Fruit fly (Drosophila melanogaster) whole organism, prepupa: ENCODE measurements around the gene CG9168.
A peak's percentile ranks its signal among the peaks of the same experiment; 100 is the strongest.

Source experiments
- Blimp-1 ChIP-seq: fragments of 200-800 bp; sonication (Bioruptor generic); optimal IDR thresholded peaks from 3 replicates; lab custom pipeline; 2017; ENCODE audit warnings: missing biosample characterization, missing genetic modification characterization, mild to moderate bottlenecking, moderate library complexity, missing genetic modification reagents
- CG10631 ChIP-seq: fragments of 200-800 bp; sonication (Bioruptor generic); optimal IDR thresholded peaks from 2 replicates; lab custom pipeline; 2016; ENCODE audit warnings: missing biosample characterization, missing genetic modification characterization
- CG10669 ChIP-seq: fragments of 200-800 bp; sonication (Bioruptor generic); optimal IDR thresholded peaks from 3 replicates; lab custom pipeline; 2018; ENCODE audit warnings: missing biosample characterization, mild to moderate bottlenecking, missing genetic modification characterization, moderate library complexity
- CG11762 ChIP-seq: fragments of 200-800 bp; sonication (Bioruptor generic); optimal IDR thresholded peaks from 3 replicates; lab custom pipeline; 2016; ENCODE audit warnings: missing biosample characterization, missing genetic modification characterization; ENCODE audit not compliant: insufficient read depth
- CG11902 ChIP-seq: fragments of 200-800 bp; sonication (Bioruptor generic); optimal IDR thresholded peaks from 3 replicates; lab custom pipeline; 2016; ENCODE audit warnings: missing biosample characterization, missing genetic modification characterization
- CG15336 ChIP-seq: fragments of 200-800 bp; sonication (Bioruptor generic); IDR thresholded peaks from 2 replicates; pipeline ENCODE4 v1.3.6; 2022; ENCODE audit warnings: missing biosample characterization, missing genetic modification characterization
- CG1621 ChIP-seq: fragments of 200-800 bp; sonication (Bioruptor generic); optimal IDR thresholded peaks from 3 replicates; lab custom pipeline; 2018; ENCODE audit warnings: missing biosample characterization, mild to moderate bottlenecking, missing genetic modification characterization
- CG16779 ChIP-seq: fragments of 200-800 bp; sonication (Bioruptor generic); optimal IDR thresholded peaks from 3 replicates; lab custom pipeline; 2017; ENCODE audit warnings: missing biosample characterization, mild to moderate bottlenecking, missing genetic modification characterization
- CG34406 ChIP-seq: fragments of 200-800 bp; sonication (Bioruptor generic); optimal IDR thresholded peaks from 3 replicates; lab custom pipeline; 2016; ENCODE audit warnings: missing biosample characterization, missing genetic modification characterization
- CG3919 ChIP-seq: fragments of 200-800 bp; sonication (Bioruptor generic); optimal IDR thresholded peaks from 3 replicates; lab custom pipeline; 2016; ENCODE audit warnings: missing biosample characterization, missing genetic modification characterization
- CG4318 ChIP-seq: fragments of 200-800 bp; sonication (Bioruptor generic); optimal IDR thresholded peaks from 3 replicates; lab custom pipeline; 2017; ENCODE audit warnings: missing biosample characterization, mild to moderate bottlenecking, missing genetic modification characterization
- CG6163 ChIP-seq: fragments of 200-800 bp; sonication (Bioruptor generic); IDR thresholded peaks from 3 replicates; pipeline ENCODE4 v1.3.6; 2022; ENCODE audit warnings: missing biosample characterization, missing genetic modification characterization
- CG6792 ChIP-seq: fragments of 200-800 bp; sonication (Bioruptor generic); optimal IDR thresholded peaks from 3 replicates; lab custom pipeline; 2016; ENCODE audit warnings: missing biosample characterization, missing genetic modification characterization
- CG6808 ChIP-seq: fragments of 200-800 bp; sonication (Bioruptor generic); optimal IDR thresholded peaks from 3 replicates; lab custom pipeline; 2017; ENCODE audit warnings: missing biosample characterization, missing genetic modification characterization, mild to moderate bottlenecking, moderate library complexity, missing genetic modification reagents
- CG7368 ChIP-seq: fragments of 200-800 bp; sonication (Bioruptor generic); optimal IDR thresholded peaks from 3 replicates; lab custom pipeline; 2016; ENCODE audit warnings: missing biosample characterization, missing genetic modification characterization
- CG8319 ChIP-seq: fragments of 200-800 bp; sonication (Bioruptor generic); optimal IDR thresholded peaks from 3 replicates; lab custom pipeline; 2016; ENCODE audit warnings: missing biosample characterization, missing genetic modification characterization
- CG8632 ChIP-seq: fragments of 200-800 bp; sonication (Bioruptor generic); optimal IDR thresholded peaks from 3 replicates; lab custom pipeline; 2016; ENCODE audit warnings: missing biosample characterization, missing genetic modification characterization
- Eip75B ChIP-seq: fragments of 200-800 bp; sonication (Bioruptor generic); optimal IDR thresholded peaks from 3 replicates; lab custom pipeline; 2016; ENCODE audit warnings: missing biosample characterization, missing genetic modification characterization
- Eip78C ChIP-seq: fragments of 200-800 bp; sonication (Bioruptor generic); peaks from one replicate; lab custom pipeline; 2016; ENCODE audit warnings: missing biosample characterization, missing genetic modification characterization
- Ets21C ChIP-seq: fragments of 200-800 bp; sonication (Bioruptor generic); optimal IDR thresholded peaks from 3 replicates; lab custom pipeline; 2016; ENCODE audit warnings: missing biosample characterization, missing genetic modification characterization
- Ets96B ChIP-seq: fragments of 200-800 bp; optimal IDR thresholded peaks from 2 replicates; lab custom pipeline; 2019; ENCODE audit warnings: missing biosample characterization, mild to moderate bottlenecking, missing genetic modification characterization, moderate library complexity
- Gug ChIP-seq: fragments of 200-800 bp; sonication (Bioruptor generic); IDR thresholded peaks from 2 replicates; pipeline ENCODE4 v1.3.6; 2022; ENCODE audit warnings: missing biosample characterization, missing genetic modification characterization
- OdsH ChIP-seq: fragments of 200-800 bp; sonication (Bioruptor generic); optimal IDR thresholded peaks from 3 replicates; lab custom pipeline; 2016; ENCODE audit warnings: missing biosample characterization, missing genetic modification characterization
- Sox15 ChIP-seq: fragments of 200-800 bp; sonication (Bioruptor generic); optimal IDR thresholded peaks from 3 replicates; lab custom pipeline; 2016; ENCODE audit warnings: missing biosample characterization, missing genetic modification characterization
- achi ChIP-seq: fragments of 200-800 bp; sonication (Bioruptor generic); optimal IDR thresholded peaks from 3 replicates; lab custom pipeline; 2016; ENCODE audit warnings: missing biosample characterization, missing genetic modification characterization
- cyc ChIP-seq: fragments of 200-800 bp; sonication (Bioruptor generic); optimal IDR thresholded peaks from 3 replicates; lab custom pipeline; 2016; ENCODE audit warnings: missing biosample characterization, missing genetic modification characterization
- dac ChIP-seq: fragments of 200-800 bp; sonication (Bioruptor generic); optimal IDR thresholded peaks from 2 replicates; lab custom pipeline; 2017; ENCODE audit warnings: missing biosample characterization, mild to moderate bottlenecking, missing genetic modification characterization
- dsx ChIP-seq: fragments of 200-800 bp; optimal IDR thresholded peaks from 3 replicates; lab custom pipeline; 2019; ENCODE audit warnings: missing biosample characterization, mild to moderate bottlenecking, missing genetic modification characterization, moderate library complexity; ENCODE audit not compliant: poor library complexity, severe bottlenecking
- fd59A ChIP-seq: fragments of 200-800 bp; sonication (Bioruptor generic); optimal IDR thresholded peaks from 2 replicates; lab custom pipeline; 2017; ENCODE audit warnings: missing biosample characterization, mild to moderate bottlenecking, missing genetic modification characterization, missing genetic modification reagents
- fkh ChIP-seq: fragments of 200-800 bp; sonication (Bioruptor generic); optimal IDR thresholded peaks from 3 replicates; lab custom pipeline; 2017; ENCODE audit warnings: missing biosample characterization, mild to moderate bottlenecking, missing genetic modification characterization, moderate library complexity
- lz ChIP-seq: fragments of 200-800 bp; sonication (Bioruptor generic); optimal IDR thresholded peaks from 3 replicates; lab custom pipeline; 2016; ENCODE audit warnings: missing biosample characterization, missing genetic modification characterization
- pdm3 ChIP-seq: fragments of 200-800 bp; sonication (Bioruptor generic); optimal IDR thresholded peaks from 3 replicates; lab custom pipeline; 2016; ENCODE audit warnings: missing biosample characterization, missing genetic modification characterization
- spab ChIP-seq: fragments of 200-800 bp; sonication (Bioruptor generic); optimal IDR thresholded peaks from 2 replicates; lab custom pipeline; 2017; ENCODE audit warnings: missing biosample characterization, mild to moderate bottlenecking, missing genetic modification characterization, missing genetic modification reagents
- ss ChIP-seq, 2 experiments: fragments of 200-800 bp; sonication (Bioruptor generic); optimal IDR thresholded peaks; 2 replicates in 1 of 2; 3 replicates in 1 of 2; lab custom pipeline; 2017 to 2018; ENCODE audit warnings: mild to moderate bottlenecking in 2 of 2, missing biosample characterization in 2 of 2, missing genetic modification characterization in 2 of 2, moderate library complexity in 1 of 2
- svp ChIP-seq: fragments of 200-800 bp; sonication (Bioruptor generic); peaks from one replicate; lab custom pipeline; 2016; ENCODE audit warnings: missing biosample characterization, missing genetic modification characterization
- topi ChIP-seq: fragments of 200-800 bp; sonication (Bioruptor generic); optimal IDR thresholded peaks from 3 replicates; lab custom pipeline; 2016; ENCODE audit warnings: missing biosample characterization, missing genetic modification characterization

CG9168 gene

DNA sequence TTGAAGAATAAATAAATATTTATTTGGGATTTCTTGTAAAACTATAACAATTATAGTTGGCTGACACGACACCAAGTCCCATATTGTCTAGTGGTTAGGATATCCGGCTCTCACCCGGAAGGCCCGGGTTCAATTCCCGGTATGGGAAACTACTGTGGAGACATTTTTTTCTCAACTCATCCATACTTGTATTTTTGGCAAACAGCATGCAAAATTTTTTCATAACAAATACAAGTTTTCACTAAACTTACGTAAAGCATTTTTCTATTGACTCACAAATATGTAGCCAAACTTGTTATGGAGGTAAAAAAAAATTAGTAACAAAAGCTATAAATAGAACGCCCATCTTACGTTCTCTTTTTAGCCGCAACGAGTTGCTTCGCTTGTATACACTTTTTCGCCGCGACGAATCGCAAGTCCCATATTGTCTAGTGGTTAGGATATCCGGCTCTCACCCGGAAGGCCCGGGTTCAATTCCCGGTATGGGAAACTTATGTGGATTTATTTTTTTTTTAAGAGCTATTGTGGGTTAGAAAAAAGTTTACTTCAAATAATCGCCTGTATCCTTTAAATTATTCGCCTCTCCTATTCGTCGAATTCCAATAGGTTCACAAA lies 9.4 kb upstream of the CG9168 start:
- TF ChIP-seq lz (no peak), fkh (GFP tag; lab: Kevin White, UChicago) (peak; percentile 39), dsx (no peak), Sox15 (no peak), ss (GFP tag; optimal IDR thresholded peaks at IDR 0.05; lab: Kevin White, UChicago) (no peak), Ets21C (GFP tag; lab: Kevin White, UChicago) (no peak), fd59A (GFP tag; lab: Kevin White, UChicago) (no peak), pdm3 (GFP tag; lab: Kevin White, UChicago) (no peak), Eip75B (GFP tag; lab: Kevin White, UChicago) (no peak), Eip78C (GFP tag; lab: Kevin White, UChicago) (peak; percentile 19), svp (GFP tag; lab: Kevin White, UChicago) (peak; percentile 12), CG8632 (GFP tag; lab: Kevin White, UChicago) (no peak)

DNA sequence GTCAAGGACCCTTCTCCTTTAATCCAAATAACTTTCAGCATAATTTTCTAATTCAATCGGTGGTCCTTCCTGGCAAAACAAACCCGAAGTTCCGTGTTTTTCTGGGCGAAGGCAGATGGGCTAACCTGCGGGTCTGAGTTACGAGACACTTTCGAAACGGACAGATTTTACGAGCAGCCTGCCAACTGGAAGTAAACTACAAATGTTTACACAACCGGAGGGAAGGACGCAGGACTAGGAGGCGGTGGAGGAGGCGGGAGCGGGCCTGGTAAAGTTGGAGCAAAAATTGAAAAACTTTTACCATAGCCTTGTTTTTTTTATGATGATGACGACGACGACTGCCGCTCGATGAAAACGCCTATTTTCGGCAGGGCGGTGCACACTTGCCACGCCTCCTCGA lies 8.7 kb upstream of the CG9168 start:
- no peak for TF ChIP-seq CG10669 (GFP tag; lab: Kevin White, UChicago)
- no peak for TF ChIP-seq achi (GFP tag; lab: Kevin White, UChicago)
- no peak for TF ChIP-seq Gug
- TF ChIP-seq Ets96B (tag; lab: Kevin White, UChicago): no peak
- TF ChIP-seq dac: no peak
- no peak for TF ChIP-seq CG16779 (tag; lab: Kevin White, UChicago)
- TF ChIP-seq CG4318 (GFP tag; lab: Kevin White, UChicago): no peak
- no peak for TF ChIP-seq CG15336 (GFP tag; lab: Robert Waterston, UW)
- TF ChIP-seq spab (GFP tag; lab: Kevin White, UChicago): no peak
- no peak for TF ChIP-seq CG6808 (GFP tag; lab: Kevin White, UChicago)
- TF ChIP-seq Eip75B (GFP tag; lab: Kevin White, UChicago): no peak
- TF ChIP-seq Eip78C (GFP tag; lab: Kevin White, UChicago): no peak
- TF ChIP-seq CG8632 (GFP tag; lab: Kevin White, UChicago): no peak
- TF ChIP-seq ss (GFP tag; optimal IDR thresholded peaks at IDR 0.05; lab: Kevin White, UChicago): no peak
- no peak for TF ChIP-seq CG6792 (GFP tag; lab: Kevin White, UChicago)
- no peak for TF ChIP-seq CG34406

DNA sequence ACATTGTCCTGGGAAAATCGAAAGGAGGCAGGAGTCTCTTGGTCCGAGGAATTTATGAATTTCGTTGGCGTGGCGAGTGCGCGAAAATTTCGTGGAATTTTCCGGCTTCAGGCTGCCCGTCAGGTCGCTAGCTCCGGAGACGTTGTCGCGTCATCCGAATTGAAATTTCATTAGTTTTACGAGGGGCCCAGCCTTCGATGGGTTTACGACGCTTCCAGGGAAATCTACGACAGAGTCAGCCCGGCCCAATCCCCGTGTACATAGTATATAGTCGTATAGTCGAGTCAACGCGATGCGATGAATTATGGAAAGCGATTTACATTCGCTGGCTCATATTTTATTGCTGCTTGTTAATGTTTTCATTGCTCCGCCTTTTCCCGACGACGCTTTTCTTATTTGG lies 6.3 kb upstream of the CG9168 start:
- peak; percentile 31 for TF ChIP-seq svp (GFP tag; lab: Kevin White, UChicago)
- TF ChIP-seq CG10631: no peak
- TF ChIP-seq, all 60 proteins: peak for 1

DNA sequence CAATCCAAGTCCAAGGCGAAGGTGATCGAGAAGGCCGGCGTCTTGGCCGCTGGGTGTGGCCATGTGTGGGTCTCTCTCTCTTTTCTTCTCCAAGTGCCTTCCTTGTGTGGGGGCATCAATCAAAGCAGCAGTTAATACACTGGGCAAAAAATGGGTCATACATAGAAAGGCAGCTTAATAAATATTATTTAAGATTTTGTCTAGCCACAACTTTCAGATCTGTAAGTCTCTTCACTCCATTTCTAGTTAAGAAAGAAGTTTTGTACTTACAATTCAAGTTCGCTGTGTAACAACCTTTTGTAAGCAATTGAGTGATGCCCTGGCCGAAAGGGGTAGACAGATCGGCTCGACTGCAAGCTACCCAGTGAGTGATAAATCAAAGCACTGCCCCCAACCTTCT lies 2.8 kb upstream of the CG9168 start:
- TF ChIP-seq Ets96B (tag; lab: Kevin White, UChicago): peak; percentile 18
- peak; percentile 44 for TF ChIP-seq CG11902 (GFP tag; lab: Kevin White, UChicago)
- peak; percentile 11 for TF ChIP-seq dsx
- TF ChIP-seq CG10669 (GFP tag; lab: Kevin White, UChicago): peak; percentile 16
- TF ChIP-seq CG3919 (GFP tag; lab: Kevin White, UChicago): peak; percentile 52
- TF ChIP-seq Eip75B (GFP tag; lab: Kevin White, UChicago): peak; percentile 29
- peak; percentile 91 for TF ChIP-seq svp (GFP tag; lab: Kevin White, UChicago)
- TF ChIP-seq CG6163 (GFP tag; lab: Robert Waterston, UW): peak; percentile 44; the same call in 1 of the 3 replicates
- TF ChIP-seq OdsH (GFP tag; lab: Kevin White, UChicago): no peak
- TF ChIP-seq CG16779 (tag; lab: Kevin White, UChicago): no peak
- TF ChIP-seq Sox15: no peak
- peak; percentile 16 for TF ChIP-seq lz
- no peak for TF ChIP-seq dac
- peak; percentile 16 for TF ChIP-seq CG11762 (GFP tag; lab: Kevin White, UChicago)
- peak; percentile 72 for TF ChIP-seq cyc (GFP tag; lab: Kevin White, UChicago)
- TF ChIP-seq topi: peak; percentile 68
- peak; percentile 84 for TF ChIP-seq Eip78C (GFP tag; lab: Kevin White, UChicago)
- no peak for TF ChIP-seq CG1621 (tag; lab: Kevin White, UChicago)
- TF ChIP-seq CG8319 (GFP tag; lab: Kevin White, UChicago): peak; percentile 16
- peak; percentile 44 for TF ChIP-seq achi (GFP tag; lab: Kevin White, UChicago)
- TF ChIP-seq Blimp-1 (GFP tag; lab: Kevin White, UChicago): no peak
- TF ChIP-seq CG7368 (GFP tag; lab: Kevin White, UChicago): peak; percentile 14
